Worm (Caenorhabditis elegans): ENCODE measurements around the gene ets-9.
A peak's percentile ranks its signal among the peaks of the same experiment; 100 is the strongest.

The ets-9 gene

DNA sequence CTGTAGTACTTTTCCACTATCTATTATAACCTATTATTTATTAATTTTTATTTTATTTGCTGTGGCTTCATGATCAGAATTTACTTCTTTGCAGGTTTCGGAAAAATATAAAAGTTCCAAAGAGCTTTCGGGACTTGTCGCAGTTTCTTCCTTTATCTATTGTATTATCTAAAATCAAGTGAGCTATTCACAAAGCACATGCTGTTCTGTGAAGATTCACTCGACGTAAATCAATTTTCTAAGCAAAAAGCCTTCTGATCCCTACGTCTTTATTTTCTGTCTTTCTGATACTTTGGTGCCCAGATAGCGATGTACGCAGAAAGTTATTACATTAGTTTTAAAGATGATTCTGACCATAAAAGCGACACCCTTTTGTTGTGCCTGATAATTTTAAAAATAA, 37.6 kb downstream of the ets-9 start:
- no peak for TF ChIP-seq nhr-20 (tag; optimal IDR thresholded peaks at IDR 0.05)
- TF ChIP-seq efl-1 (optimal IDR thresholded peaks at IDR 0.05) = no peak
- TF ChIP-seq efl-1 (GFP tag; optimal IDR thresholded peaks at IDR 0.05 in 1 of 2) = peak in 1 of 2 experiments; percentile 2
- no peak for TF ChIP-seq ces-1 (GFP tag; optimal IDR thresholded peaks at IDR 0.05)
- no peak for TF ChIP-seq isw-1 (GFP tag; IDR thresholded peaks at IDR 0.05)
- TF ChIP-seq nhr-85 (tag) = no peak
- TF ChIP-seq lin-14 (GFP tag; optimal IDR thresholded peaks at IDR 0.05) = peak; percentile 29
- TF ChIP-seq fkh-10 (GFP tag; optimal IDR thresholded peaks at IDR 0.05) = peak; percentile 75
- TF ChIP-seq ztf-4 (tag; optimal IDR thresholded peaks at IDR 0.05) = no peak
- no peak for TF ChIP-seq snpc-4 (tag; optimal IDR thresholded peaks at IDR 0.05)

DNA sequence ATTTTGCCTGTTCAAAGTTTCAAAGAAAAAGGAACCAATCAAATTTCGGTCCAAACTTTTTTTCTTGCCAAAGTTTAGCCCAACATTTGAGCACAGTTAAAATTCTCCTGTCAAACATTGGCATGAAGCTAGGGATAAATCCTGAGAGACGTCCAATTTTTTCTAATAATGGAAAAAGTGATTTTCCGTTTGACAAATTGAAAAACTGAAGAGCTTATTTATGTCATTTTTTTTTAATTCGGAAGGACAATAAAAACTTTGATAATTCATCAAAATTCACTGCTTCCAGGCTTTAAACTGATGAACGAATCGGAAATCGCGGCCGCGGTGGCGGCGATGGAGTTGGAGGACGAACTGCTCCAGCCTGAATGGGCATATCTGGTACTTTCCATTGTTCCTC, 41.1 kb downstream of the ets-9 start, which contains the start of gene dop-6:
Gene dop-6 (plus strand): TSS at position 301 of the 400 bp plus-strand sequence.
- TF ChIP-seq nhr-71 (tag; optimal IDR thresholded peaks at IDR 0.05) = no peak
- TF ChIP-seq nhr-237 (tag; optimal IDR thresholded peaks at IDR 0.05) = no peak
- TF ChIP-seq ets-5 (GFP tag; IDR thresholded peaks at IDR 0.05) = no peak
- TF ChIP-seq unc-30 (tag; optimal IDR thresholded peaks at IDR 0.05) = no peak
- TF ChIP-seq Y116A8C.19 (tag; optimal IDR thresholded peaks at IDR 0.05; ENCODE audit: borderline replicate concordance) = no peak
- no peak for TF ChIP-seq nhr-11 (tag; optimal IDR thresholded peaks at IDR 0.05)
- no peak for TF ChIP-seq fkh-8 (tag; optimal IDR thresholded peaks at IDR 0.05)
- no peak for TF ChIP-seq C34B4.2 (tag; optimal IDR thresholded peaks at IDR 0.05)
- TF ChIP-seq ceh-8 (GFP tag; optimal IDR thresholded peaks at IDR 0.05) = no peak
- TF ChIP-seq mep-1 (tag; optimal IDR thresholded peaks at IDR 0.05) = no peak
- no peak for TF ChIP-seq elt-3 (tag; optimal IDR thresholded peaks at IDR 0.05)

DNA sequence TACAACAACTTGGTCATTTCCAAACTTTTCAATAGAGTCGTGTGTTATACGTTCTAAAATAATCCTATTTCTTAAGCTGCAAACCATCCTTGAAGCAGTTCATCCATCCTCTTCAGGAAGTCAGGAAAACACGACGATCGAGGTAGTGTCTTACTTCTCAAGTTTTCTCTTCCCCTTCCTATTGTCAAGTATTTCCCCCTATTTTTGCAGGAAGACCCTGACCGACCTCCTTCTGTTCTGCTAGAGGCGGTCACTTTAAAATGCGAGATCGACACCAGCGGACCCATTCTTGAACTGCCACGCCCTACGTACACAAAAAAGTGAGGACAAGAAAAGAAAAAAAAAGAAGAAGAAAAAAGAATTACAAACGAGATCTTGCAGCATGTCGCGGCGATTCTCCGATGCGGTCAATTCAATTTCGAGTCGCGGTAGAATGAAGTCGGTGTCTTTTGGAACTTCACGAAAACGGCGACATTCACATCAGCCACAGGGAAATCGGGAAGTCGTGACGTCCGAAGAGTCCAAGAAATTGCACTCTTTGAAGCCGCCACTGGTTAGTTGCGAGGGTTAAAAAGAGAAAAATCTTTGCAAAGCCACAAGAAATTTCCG, 43.4 kb downstream of the ets-9 start:
- peak; percentile 64 for TF ChIP-seq fkh-10 (GFP tag; optimal IDR thresholded peaks at IDR 0.05)
- TF ChIP-seq ceh-63 (GFP tag; optimal IDR thresholded peaks at IDR 0.05) = no peak
- no peak for TF ChIP-seq mep-1 (tag; optimal IDR thresholded peaks at IDR 0.05)
- TF ChIP-seq efl-1 (optimal IDR thresholded peaks at IDR 0.05) = no peak
- TF ChIP-seq efl-1 (GFP tag; optimal IDR thresholded peaks at IDR 0.05 in 1 of 2) = peak in 1 of 2 experiments; percentile 88
- no peak for TF ChIP-seq nhr-11 (tag; optimal IDR thresholded peaks at IDR 0.05)
- peak; percentile 54 for TF ChIP-seq lin-14 (GFP tag; optimal IDR thresholded peaks at IDR 0.05)

DNA sequence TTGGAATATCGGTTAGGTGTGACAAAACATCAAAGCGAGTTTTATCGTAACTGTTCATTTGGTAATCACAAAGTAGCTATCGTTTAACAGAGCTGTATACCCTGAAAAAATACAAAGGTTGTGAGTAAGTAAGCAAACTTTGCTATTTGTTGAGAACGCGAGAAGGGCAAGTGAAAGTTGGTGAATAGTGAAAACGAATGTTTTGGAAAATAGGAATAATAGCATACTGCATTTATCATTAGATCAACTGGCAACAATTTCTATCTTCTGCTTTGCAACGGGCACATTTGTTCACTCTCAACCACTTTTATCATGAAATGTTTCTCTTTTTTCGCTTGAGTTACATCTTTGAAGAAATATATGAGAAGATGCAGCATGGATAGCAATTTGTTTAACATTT, 49.3 kb downstream of the ets-9 start, which contains the start of gene C24A8.5:
Gene C24A8.5 (minus strand): TSS at position 101 of the 400 bp plus-strand sequence.
- TF ChIP-seq nhr-76 (tag; optimal IDR thresholded peaks at IDR 0.05) (no peak), nhr-11 (tag; optimal IDR thresholded peaks at IDR 0.05) (no peak), unc-98 (GFP tag; IDR thresholded peaks at IDR 0.05) (no peak), ceh-63 (GFP tag; optimal IDR thresholded peaks at IDR 0.05) (no peak), elt-2 (tag; optimal IDR thresholded peaks at IDR 0.05) (no peak), tlp-1 (tag; optimal IDR thresholded peaks at IDR 0.05) (no peak), vab-15 (tag; optimal IDR thresholded peaks at IDR 0.05) (no peak), lir-3 (tag; optimal IDR thresholded peaks at IDR 0.05; ENCODE audit: poor library complexity) (no peak), fkh-10 (GFP tag; optimal IDR thresholded peaks at IDR 0.05) (no peak)
